Fruit fly (Drosophila melanogaster): ENCODE data around the gene WRNexo.

DNA sequence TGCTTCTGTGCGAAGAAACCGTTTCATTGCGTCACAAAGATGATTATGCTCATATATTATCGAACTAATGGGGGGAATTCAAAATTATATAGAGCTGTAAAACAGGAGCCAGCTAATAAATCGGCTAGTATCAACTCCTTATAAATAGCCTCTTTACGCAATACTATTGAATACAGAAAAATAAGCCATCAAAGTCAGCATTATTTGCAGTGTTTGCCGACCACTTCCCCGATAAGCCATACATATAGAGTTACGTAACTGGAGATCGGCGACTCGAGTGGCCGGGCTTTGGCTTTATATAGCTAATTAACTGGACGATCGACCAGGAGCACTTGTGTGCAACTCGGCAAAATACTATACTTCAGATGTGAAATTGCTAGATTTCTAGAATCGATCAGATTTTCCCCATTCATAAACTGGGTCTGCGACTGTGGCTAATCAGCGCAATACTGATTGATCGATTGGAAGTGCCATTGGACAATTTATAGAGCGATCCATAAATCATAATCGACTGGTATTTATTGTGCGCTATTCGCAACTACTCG lies 31.9 kb upstream of the WRNexo start:
- TF ChIP-seq ttk (optimal IDR thresholded peaks at IDR 0.05): no peak
- no peak for TF ChIP-seq psq (optimal IDR thresholded peaks at IDR 0.05)
- TF ChIP-seq insv (optimal IDR thresholded peaks at IDR 0.05): no peak
- no peak for TF ChIP-seq h (optimal IDR thresholded peaks at IDR 0.05)
- TF ChIP-seq Sin3A (optimal IDR thresholded peaks at IDR 0.05): no peak
